Worm (Caenorhabditis elegans) whole organism, midembryonic: ENCODE measurements around the gene vpat-1.

Experiments
- T22C8.4 ChIP-seq: fragments of 200-800 bp; sonication (Bioruptor generic); IDR thresholded peaks from 2 replicates; pipeline ENCODE4 v1.3.6; 2022; ENCODE audit warnings: missing genetic modification characterization, missing compliant biosample characterization
- cog-1 ChIP-seq: sonication (generic microtip); optimal IDR thresholded peaks from 2 replicates; lab custom pipeline; 2016; ENCODE audit warnings: missing genetic modification characterization, missing compliant biosample characterization
- flt-1 ChIP-seq: fragments of 200-800 bp; sonication (Bioruptor generic); IDR thresholded peaks from 2 replicates; pipeline ENCODE4 v1.3.6; 2022; ENCODE audit warnings: missing genetic modification characterization, missing compliant biosample characterization
- klf-2 ChIP-seq: fragments of 200-800 bp; sonication (Bioruptor generic); conservative IDR thresholded peaks from 2 replicates; pipeline ENCODE4 v1.3.6; 2022; ENCODE audit warnings: missing genetic modification reagents, missing genetic modification characterization, missing compliant biosample characterization
- med-1 ChIP-seq: sonication (generic microtip); optimal IDR thresholded peaks from 2 replicates; lab custom pipeline; 2017; ENCODE audit warnings: missing genetic modification characterization, mild to moderate bottlenecking, missing compliant biosample characterization, antibody characterized with exemption, missing genetic modification reagents; ENCODE audit not compliant: insufficient read depth
- ref-1 ChIP-seq: fragments of 200-800 bp; sonication (Bioruptor generic); conservative IDR thresholded peaks from 2 replicates; pipeline ENCODE4 v1.3.6; 2022; ENCODE audit warnings: missing genetic modification reagents, missing genetic modification characterization, missing compliant biosample characterization
- tab-1 ChIP-seq: fragments of 200-800 bp; sonication (Bioruptor generic); IDR thresholded peaks from 2 replicates; pipeline ENCODE4 v1.3.6; 2022; ENCODE audit warnings: missing genetic modification characterization, missing compliant biosample characterization
- ztf-29 ChIP-seq: fragments of 200-800 bp; sonication (Bioruptor generic); IDR thresholded peaks from 2 replicates; pipeline ENCODE4 v1.3.6; 2022; ENCODE audit warnings: missing genetic modification reagents, missing genetic modification characterization, missing compliant biosample characterization

DNA sequence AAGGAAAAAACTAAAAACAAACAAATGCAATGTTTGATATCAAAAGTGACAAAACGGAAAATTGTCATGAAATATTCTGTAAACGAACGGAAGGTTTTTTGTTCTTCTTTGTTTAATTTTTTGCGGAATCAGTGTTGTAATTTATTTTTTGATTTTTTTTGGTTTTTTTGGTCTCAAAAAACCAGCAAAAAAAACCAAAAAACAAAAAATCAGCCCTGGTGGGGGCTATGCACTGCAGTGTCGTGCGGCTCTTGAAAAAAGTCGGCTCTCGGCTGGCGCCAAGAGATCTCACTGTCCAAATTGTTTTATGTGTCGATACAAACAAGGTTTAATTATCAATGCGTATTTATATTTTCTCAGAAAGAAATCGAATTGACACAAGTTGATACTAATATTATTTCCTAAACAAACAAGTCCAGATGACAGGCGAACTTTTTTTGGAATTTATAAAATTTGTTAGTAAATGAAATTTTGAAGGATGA lies 33.6 kb downstream of the vpat-1 start:
- TF ChIP-seq med-1 (GFP tag; lab: Kevin White, UChicago) (no peak), T22C8.4 (GFP tag; lab: Robert Waterston, UW) (no peak), klf-2 (GFP tag; lab: Robert Waterston, UW) (no peak), ref-1 (GFP tag; lab: Robert Waterston, UW) (no peak), flt-1 (GFP tag; lab: Robert Waterston, UW) (no peak), cog-1 (no peak), tab-1 (GFP tag; lab: Robert Waterston, UW) (no peak), ztf-29 (GFP tag; lab: Robert Waterston, UW) (no peak)
